Worm (Caenorhabditis elegans): ENCODE measurements around the gene M79.2.

The M79.2 gene

ce11 chrX:10629117-10629516 is 510 bp upstream of the M79.2 start:
- TF ChIP-seq lsy-2 (tag; optimal IDR thresholded peaks at IDR 0.05), result peak in 1 of 2 experiments; percentile 20
- TF ChIP-seq nhr-129 (tag; optimal IDR thresholded peaks at IDR 0.05), result peak; percentile 21
- TF ChIP-seq nhr-25 (tag; optimal IDR thresholded peaks at IDR 0.05), result peak; percentile 5
- no peak for TF ChIP-seq nhr-23 (tag; optimal IDR thresholded peaks at IDR 0.05)
- peak; percentile 3 for TF ChIP-seq F13H6.1 (tag; optimal IDR thresholded peaks at IDR 0.05)
- peak; percentile 3 for TF ChIP-seq mab-5 (tag; optimal IDR thresholded peaks at IDR 0.05)
- peak; percentile 11 for TF ChIP-seq sma-9 (GFP tag; optimal IDR thresholded peaks at IDR 0.05)
- no peak for TF ChIP-seq sma-9 (tag; optimal IDR thresholded peaks at IDR 0.05)
- no peak for TF ChIP-seq ama-1 (optimal IDR thresholded peaks at IDR 0.05)

DNA sequence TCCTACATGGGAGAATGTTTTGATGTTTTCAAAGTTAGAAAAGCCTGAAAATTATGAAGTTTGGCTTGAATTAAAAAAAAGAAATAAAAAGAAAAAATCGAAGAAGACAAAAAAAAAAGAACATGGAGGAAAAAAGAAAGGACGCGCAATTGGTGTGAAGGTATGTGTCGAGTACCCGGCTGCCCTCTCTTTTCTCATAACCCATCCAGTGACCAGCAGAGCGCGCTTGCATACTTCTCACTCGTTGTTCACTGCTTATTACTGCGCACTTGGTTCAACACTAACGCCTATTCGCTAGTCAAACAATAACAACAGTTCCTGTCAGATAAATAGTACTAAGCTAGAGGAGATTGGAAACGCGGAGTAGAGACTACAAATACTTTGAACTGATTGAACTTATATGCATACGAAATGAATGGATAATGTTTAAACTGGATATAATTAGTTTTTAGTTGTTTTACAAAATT is 4.4 kb downstream of the M79.2 start, which contains the start of gene abl-1:
Gene abl-1 (minus strand): TSS at position 51 of the 467 bp plus-strand sequence.
- TF ChIP-seq lin-11 (tag; optimal IDR thresholded peaks at IDR 0.05) (no peak), fos-1 (tag; optimal IDR thresholded peaks at IDR 0.05) (peak; percentile 36), sem-4 (tag; optimal IDR thresholded peaks at IDR 0.05) (peak; percentile 9), nhr-129 (tag; optimal IDR thresholded peaks at IDR 0.05) (peak; percentile 51), F13H6.1 (tag; optimal IDR thresholded peaks at IDR 0.05) (peak; percentile 18), lsy-2 (tag; optimal IDR thresholded peaks at IDR 0.05) (peak in 1 of 2 experiments; percentile 5), C34F6.9 (tag; optimal IDR thresholded peaks at IDR 0.05) (peak; percentile 39), zag-1 (tag; optimal IDR thresholded peaks at IDR 0.05) (no peak)

DNA sequence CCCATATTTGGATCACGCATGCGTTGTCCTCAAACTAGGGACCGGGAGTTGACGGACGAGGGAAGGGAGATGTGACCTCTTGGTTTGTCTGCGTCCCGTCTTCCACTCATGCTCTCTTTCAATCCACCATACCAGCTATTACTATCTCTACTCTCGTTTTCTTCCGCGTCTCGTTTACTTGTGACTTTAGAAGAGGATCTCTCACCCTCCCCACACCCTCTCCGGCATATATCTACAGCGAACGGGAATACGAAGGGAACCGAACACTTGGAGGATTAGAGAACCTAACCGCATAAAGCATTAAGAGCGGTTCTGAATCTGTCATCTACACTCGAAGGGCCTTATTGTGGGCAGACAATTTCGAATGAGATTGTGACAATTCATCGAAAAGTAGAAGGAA is 5.5 kb downstream of the M79.2 start:
- TF ChIP-seq R02D3.7 (tag; optimal IDR thresholded peaks at IDR 0.05) (no peak), unc-62 (GFP tag; optimal IDR thresholded peaks at IDR 0.05) (no peak), nhr-129 (tag; optimal IDR thresholded peaks at IDR 0.05) (peak; percentile 9), unc-39 (tag; optimal IDR thresholded peaks at IDR 0.05) (no peak), sma-9 (GFP tag; optimal IDR thresholded peaks at IDR 0.05) (no peak), sma-9 (tag; optimal IDR thresholded peaks at IDR 0.05) (no peak), crh-2 (tag; optimal IDR thresholded peaks at IDR 0.05) (no peak), C34F6.9 (tag; optimal IDR thresholded peaks at IDR 0.05) (peak; percentile 18), mab-5 (tag; optimal IDR thresholded peaks at IDR 0.05) (no peak), nhr-77 (tag; optimal IDR thresholded peaks at IDR 0.05) (no peak), Y55F3AM.14 (GFP tag; optimal IDR thresholded peaks at IDR 0.05) (no peak), fos-1 (tag; optimal IDR thresholded peaks at IDR 0.05) (no peak)

ce11 chrX:10622607-10623006 is 6.0 kb downstream of the M79.2 start:
- TF ChIP-seq nhr-237 (tag; optimal IDR thresholded peaks at IDR 0.05) (no peak), mab-5 (tag; optimal IDR thresholded peaks at IDR 0.05) (no peak), lin-13 (GFP tag; optimal IDR thresholded peaks at IDR 0.05) (no peak), R02D3.7 (tag; optimal IDR thresholded peaks at IDR 0.05) (no peak), lin-39 (tag; optimal IDR thresholded peaks at IDR 0.05) (no peak), ztf-4 (tag; optimal IDR thresholded peaks at IDR 0.05) (no peak), sem-4 (tag; optimal IDR thresholded peaks at IDR 0.05) (no peak), unc-39 (tag; optimal IDR thresholded peaks at IDR 0.05) (no peak), mbf-1 (tag; optimal IDR thresholded peaks at IDR 0.05) (no peak), gmeb-1 (tag; optimal IDR thresholded peaks at IDR 0.05) (no peak), ztf-1 (GFP tag; conservative IDR thresholded peaks at IDR 0.05) (no peak), peb-1 (tag; optimal IDR thresholded peaks at IDR 0.05) (no peak), fos-1 (tag; optimal IDR thresholded peaks at IDR 0.05) (no peak), ama-1 (optimal IDR thresholded peaks at IDR 0.05) (no peak), skn-1 (tag; optimal IDR thresholded peaks at IDR 0.05) (no peak), nhr-25 (tag; optimal IDR thresholded peaks at IDR 0.05) (no peak), nhr-11 (tag; optimal IDR thresholded peaks at IDR 0.05) (no peak)

DNA sequence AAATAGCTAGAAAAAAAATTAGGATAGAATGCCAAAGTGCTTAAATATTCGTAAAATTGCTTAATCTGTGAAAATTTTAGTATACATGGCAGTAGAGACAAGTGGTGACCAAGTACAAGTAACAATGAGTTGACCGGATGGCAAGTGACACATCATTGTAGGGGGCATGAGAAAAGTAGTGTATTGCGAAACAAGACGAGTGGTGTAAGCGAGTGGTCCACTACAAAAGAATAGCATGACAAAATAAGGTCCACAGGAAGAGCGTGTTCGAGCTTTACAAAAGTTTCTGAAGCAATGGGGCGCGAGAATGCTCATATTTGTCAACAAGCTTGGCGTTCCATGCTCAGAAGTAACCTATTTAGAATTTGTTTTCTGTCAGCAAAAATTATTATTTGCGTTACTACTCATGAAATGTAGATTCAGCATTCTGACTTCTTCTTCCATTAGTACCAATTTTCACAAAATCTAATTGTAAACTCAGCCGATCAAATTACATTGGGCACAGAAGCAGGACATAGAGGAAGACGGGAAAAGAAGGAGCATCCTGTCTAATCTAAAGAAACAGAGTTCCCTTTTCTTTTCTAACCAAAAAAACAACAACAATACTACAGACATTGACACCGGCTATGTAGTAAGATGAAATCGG is 8.9 kb downstream of the M79.2 start:
- TF ChIP-seq C34F6.9 (tag; optimal IDR thresholded peaks at IDR 0.05), result no peak
- no peak for TF ChIP-seq zag-1 (tag; optimal IDR thresholded peaks at IDR 0.05)
- no peak for TF ChIP-seq ZK546.5 (tag; optimal IDR thresholded peaks at IDR 0.05)
- TF ChIP-seq ceh-82 (tag; optimal IDR thresholded peaks at IDR 0.05), result no peak
- no peak for TF ChIP-seq ztf-11 (tag; optimal IDR thresholded peaks at IDR 0.05)
- no peak for TF ChIP-seq dmd-4 (tag; optimal IDR thresholded peaks at IDR 0.05)
- TF ChIP-seq unc-55 (GFP tag; optimal IDR thresholded peaks at IDR 0.05), result no peak
- TF ChIP-seq egl-27 (tag; optimal IDR thresholded peaks at IDR 0.05), result no peak
- no peak for TF ChIP-seq aly-2 (tag; optimal IDR thresholded peaks at IDR 0.05)
- no peak for TF ChIP-seq ceh-16 (tag; optimal IDR thresholded peaks at IDR 0.05)
- no peak for TF ChIP-seq nhr-12 (tag; optimal IDR thresholded peaks at IDR 0.05)
- no peak for TF ChIP-seq blmp-1 (tag; optimal IDR thresholded peaks at IDR 0.05; ENCODE audit: insufficient read depth)
- no peak for TF ChIP-seq nhr-25 (tag; optimal IDR thresholded peaks at IDR 0.05)
